Fruit fly (Drosophila melanogaster) whole organism, embryonic: ENCODE results near the gene CG13084.

Experiments
- Atf6 ChIP-seq: fragments of 200-800 bp; sonication (Bioruptor generic); IDR thresholded peaks from 2 replicates; pipeline ENCODE4 v1.3.6; 2022; ENCODE audit warnings: missing biosample characterization, missing genetic modification characterization
- Awh ChIP-seq: fragments of 200-800 bp; sonication (Bioruptor generic); IDR thresholded peaks from 2 replicates; pipeline ENCODE4, ENCODE4 v1.3.6; 2022; ENCODE audit warnings: missing biosample characterization, missing genetic modification characterization
- C15 ChIP-seq: fragments of 200-800 bp; sonication (Bioruptor generic); IDR thresholded peaks from 3 replicates; pipeline ENCODE4 v1.3.6; 2022; ENCODE audit warnings: missing biosample characterization, missing genetic modification characterization
- CG10462 ChIP-seq: fragments of 200-800 bp; sonication (Bioruptor generic); optimal IDR thresholded peaks from 2 replicates; lab custom pipeline; 2016; ENCODE audit warnings: missing biosample characterization, missing genetic modification characterization
- CG11085 ChIP-seq: fragments of 200-800 bp; sonication (Bioruptor generic); IDR thresholded peaks from 2 replicates; pipeline ENCODE4 v1.3.6; 2022; ENCODE audit warnings: missing biosample characterization, missing genetic modification characterization
- CG11695 ChIP-seq: fragments of 200-800 bp; sonication (Bioruptor generic); IDR thresholded peaks from 3 replicates; pipeline ENCODE4 v1.3.6; 2022; ENCODE audit warnings: missing biosample characterization, missing genetic modification characterization
- CG12104 ChIP-seq: fragments of 200-800 bp; sonication (Bioruptor generic); optimal IDR thresholded peaks from 3 replicates; lab custom pipeline; 2016; ENCODE audit warnings: missing biosample characterization, missing genetic modification characterization
- CG12236 ChIP-seq: fragments of 200-800 bp; sonication (Bioruptor generic); optimal IDR thresholded peaks from 2 replicates; lab custom pipeline; 2016; ENCODE audit warnings: missing biosample characterization, missing genetic modification characterization
- CG14710 ChIP-seq: fragments of 200-800 bp; sonication (Bioruptor generic); optimal IDR thresholded peaks from 3 replicates; lab custom pipeline; 2019; ENCODE audit warnings: missing biosample characterization, mild to moderate bottlenecking, missing genetic modification characterization, moderate library complexity
- CG14860 ChIP-seq: fragments of 200-800 bp; sonication (Bioruptor generic); IDR thresholded peaks from 3 replicates; pipeline ENCODE4 v1.3.6; 2022; ENCODE audit warnings: missing biosample characterization, missing genetic modification characterization; ENCODE audit not compliant: partially characterized antibody
- CG18619 ChIP-seq: fragments of 200-800 bp; sonication (Bioruptor generic); optimal IDR thresholded peaks from 3 replicates; lab custom pipeline; 2017; ENCODE audit warnings: missing biosample characterization, mild to moderate bottlenecking, missing genetic modification characterization
- CG18764 ChIP-seq: fragments of 200-800 bp; sonication (Bioruptor generic); optimal IDR thresholded peaks from 3 replicates; lab custom pipeline; 2016; ENCODE audit warnings: missing biosample characterization, missing genetic modification characterization
- CG2120 ChIP-seq: fragments of 200-800 bp; sonication (Bioruptor generic); optimal IDR thresholded peaks from 3 replicates; lab custom pipeline; 2016; ENCODE audit warnings: missing biosample characterization, missing genetic modification characterization
- CG31441 ChIP-seq: fragments of 200-800 bp; sonication (Bioruptor generic); IDR thresholded peaks from 2 replicates; pipeline ENCODE4 v1.3.6; 2022; ENCODE audit warnings: missing biosample characterization, missing genetic modification characterization
- CG32532 ChIP-seq: fragments of 200-800 bp; sonication (Bioruptor generic); IDR thresholded peaks from 2 replicates; pipeline ENCODE4 v1.3.6; 2022; ENCODE audit warnings: missing biosample characterization, missing genetic modification characterization
- CG3281 ChIP-seq: fragments of 200-800 bp; sonication (Bioruptor generic); optimal IDR thresholded peaks from 3 replicates; lab custom pipeline; 2017; ENCODE audit warnings: missing biosample characterization, mild to moderate bottlenecking, missing genetic modification characterization
- CG3726 ChIP-seq: fragments of 200-800 bp; sonication (Bioruptor generic); IDR thresholded peaks from 3 replicates; pipeline ENCODE4, ENCODE4 v1.3.6; 2022; ENCODE audit warnings: missing biosample characterization, missing genetic modification characterization
- CG42726 ChIP-seq: fragments of 200-800 bp; sonication (Bioruptor generic); IDR thresholded peaks from 2 replicates; pipeline ENCODE4 v1.3.6; 2022; ENCODE audit warnings: missing biosample characterization, missing genetic modification characterization; ENCODE audit not compliant: partially characterized antibody
- CG4854 ChIP-seq: fragments of 200-800 bp; sonication (Bioruptor generic); optimal IDR thresholded peaks from 2 replicates; lab custom pipeline; 2016; ENCODE audit warnings: missing biosample characterization, missing genetic modification characterization, inconsistent platforms
- CG8290 ChIP-seq, 3 experiments: fragments of 200-800 bp; sonication (Bioruptor generic); optimal IDR thresholded peaks; 2 replicates each; lab custom pipeline; 2016 to 2019; ENCODE audit warnings: missing biosample characterization in 3 of 3, missing genetic modification characterization in 3 of 3, mild to moderate bottlenecking in 2 of 3, moderate library complexity in 1 of 3
- CG9727 ChIP-seq: fragments of 200-800 bp; sonication (Bioruptor generic); optimal IDR thresholded peaks from 3 replicates; lab custom pipeline; 2017; ENCODE audit warnings: missing biosample characterization, mild to moderate bottlenecking, missing genetic modification characterization
- Dad ChIP-seq: fragments of 200-800 bp; sonication (Bioruptor generic); optimal IDR thresholded peaks from 3 replicates; lab custom pipeline; 2016; ENCODE audit warnings: missing biosample characterization, missing genetic modification characterization
- Dip3 ChIP-seq: fragments of 200-800 bp; sonication (Bioruptor generic); optimal IDR thresholded peaks from 3 replicates; lab custom pipeline; 2016; ENCODE audit warnings: missing biosample characterization, missing genetic modification characterization
- Dref ChIP-seq: fragments of 200-800 bp; sonication (Bioruptor generic); IDR thresholded peaks from 2 replicates; pipeline ENCODE4 v1.3.6; 2022; ENCODE audit warnings: missing biosample characterization, missing genetic modification characterization
- Gsc ChIP-seq: fragments of 200-800 bp; sonication (Bioruptor generic); IDR thresholded peaks from 2 replicates; pipeline ENCODE4 v1.3.6; 2022; ENCODE audit warnings: missing biosample characterization, missing genetic modification characterization
- Lhr ChIP-seq: fragments of 200-800 bp; sonication (Bioruptor generic); optimal IDR thresholded peaks from 3 replicates; lab custom pipeline; 2017; ENCODE audit warnings: mild to moderate bottlenecking, missing biosample characterization, missing genetic modification reagents, missing genetic modification characterization
- Myb ChIP-seq: fragments of 200-800 bp; sonication (Bioruptor generic); optimal IDR thresholded peaks from 2 replicates; lab custom pipeline; 2016; ENCODE audit warnings: missing biosample characterization, missing genetic modification characterization
- Rfx ChIP-seq: fragments of 200-800 bp; sonication (Bioruptor generic); IDR thresholded peaks from 2 replicates; pipeline ENCODE4 v1.3.6; 2022; ENCODE audit warnings: missing biosample characterization, missing genetic modification characterization
- Rx ChIP-seq: fragments of 200-800 bp; sonication (Bioruptor generic); IDR thresholded peaks from 2 replicates; pipeline ENCODE4 v1.3.6; 2022; ENCODE audit warnings: missing biosample characterization, missing genetic modification characterization
- Sin3A ChIP-seq: fragments of >200 bp; optimal IDR thresholded peaks from 2 replicates; lab custom pipeline; 2018
- Trl ChIP-seq, 3 experiments: fragments of >200 bp in 2 of 3; fragments of 200-800 bp in 1 of 3; sonication (Bioruptor generic) in 1 of 3; optimal IDR thresholded peaks; 2 replicates in 1 of 3; 3 replicates in 2 of 3; lab custom pipeline; 2016 to 2017; ENCODE audit warnings: missing biosample characterization in 1 of 3, missing genetic modification characterization in 1 of 3
- YL-1 ChIP-seq: fragments of 200-800 bp; sonication (Bioruptor generic); optimal IDR thresholded peaks from 3 replicates; lab custom pipeline; 2017; ENCODE audit warnings: missing biosample characterization, mild to moderate bottlenecking, missing genetic modification characterization
- ac ChIP-seq: fragments of 200-800 bp; sonication (Bioruptor generic); optimal IDR thresholded peaks from 3 replicates; lab custom pipeline; 2017; ENCODE audit warnings: missing biosample characterization, mild to moderate bottlenecking, missing genetic modification characterization
- al ChIP-seq: fragments of 200-800 bp; sonication (Bioruptor generic); IDR thresholded peaks from 2 replicates; pipeline ENCODE4 v1.3.6; 2022; ENCODE audit warnings: missing biosample characterization, missing genetic modification characterization
- da ChIP-seq: fragments of 200-800 bp; sonication (Bioruptor generic); optimal IDR thresholded peaks from 2 replicates; lab custom pipeline; 2016; ENCODE audit warnings: missing biosample characterization, missing genetic modification characterization
- disco-r ChIP-seq: fragments of 200-800 bp; sonication (Bioruptor generic); optimal IDR thresholded peaks from 2 replicates; lab custom pipeline; 2016; ENCODE audit warnings: missing biosample characterization, missing genetic modification characterization
- esg ChIP-seq: fragments of 200-800 bp; sonication (Bioruptor generic); conservative IDR thresholded peaks from 2 replicates; pipeline ENCODE4 v1.3.6; 2022; ENCODE audit warnings: missing biosample characterization, missing genetic modification characterization
- eve ChIP-seq, 2 experiments: fragments of >200 bp; optimal IDR thresholded peaks; 2 replicates each; lab custom pipeline; 2017; ENCODE audit warnings: missing biosample characterization in 2 of 2, missing genetic modification characterization in 2 of 2
- gce ChIP-seq: fragments of 200-800 bp; sonication (Bioruptor generic); IDR thresholded peaks from 3 replicates; pipeline ENCODE4 v1.3.6; 2022; ENCODE audit warnings: missing biosample characterization, missing genetic modification characterization
- gfzf ChIP-seq: fragments of 200-800 bp; sonication (Bioruptor generic); optimal IDR thresholded peaks from 2 replicates; lab custom pipeline; 2016; ENCODE audit warnings: missing biosample characterization, mild to moderate bottlenecking, missing genetic modification characterization, moderate library complexity
- h ChIP-seq: fragments of >200 bp; optimal IDR thresholded peaks from 2 replicates; lab custom pipeline; 2017
- kni ChIP-seq: fragments of 200-800 bp; sonication (Bioruptor generic); optimal IDR thresholded peaks from 3 replicates; lab custom pipeline; 2017; ENCODE audit warnings: mild to moderate bottlenecking, missing biosample characterization, missing genetic modification reagents, missing genetic modification characterization
- luna ChIP-seq: fragments of 200-800 bp; sonication (Bioruptor generic); optimal IDR thresholded peaks from 2 replicates; lab custom pipeline; 2016; ENCODE audit warnings: missing biosample characterization, missing genetic modification characterization
- peb ChIP-seq: fragments of 200-800 bp; sonication (Bioruptor generic); IDR thresholded peaks from 2 replicates; pipeline ENCODE4 v1.3.6; 2022; ENCODE audit warnings: missing biosample characterization, missing genetic modification characterization
- ranshi ChIP-seq: fragments of 200-800 bp; sonication (Bioruptor generic); IDR thresholded peaks from 2 replicates; pipeline ENCODE4 v1.3.6; 2022; ENCODE audit warnings: missing biosample characterization, missing genetic modification characterization
- sug ChIP-seq: fragments of 200-800 bp; optimal IDR thresholded peaks from 2 replicates; lab custom pipeline; 2019; ENCODE audit warnings: missing biosample characterization, mild to moderate bottlenecking, missing genetic modification characterization, moderate library complexity
- toy ChIP-seq: fragments of 200-800 bp; sonication (Bioruptor generic); IDR thresholded peaks from 2 replicates; pipeline ENCODE4 v1.3.6; 2022; ENCODE audit warnings: missing biosample characterization, missing genetic modification characterization
- ttk ChIP-seq: fragments of 200-800 bp; sonication (Bioruptor generic); IDR thresholded peaks from 2 replicates; pipeline ENCODE4 v2.1.2; 2022; ENCODE audit warnings: missing biosample characterization, missing genetic modification characterization
- vvl ChIP-seq: fragments of 200-800 bp; sonication (Bioruptor generic); IDR thresholded peaks from 2 replicates; pipeline ENCODE4 v1.3.6; 2022; ENCODE audit warnings: missing biosample characterization, missing genetic modification characterization
- zf30C ChIP-seq: fragments of 200-800 bp; sonication (Bioruptor generic); optimal IDR thresholded peaks from 3 replicates; lab custom pipeline; 2018; ENCODE audit warnings: missing biosample characterization, mild to moderate bottlenecking, missing genetic modification characterization

Gene CG13084

dm6 chr2L:19492934-19493686, 8.4 kb downstream of the CG13084 start, which contains the start of the genes swm and Ctu2 (continued):
- TF ChIP-seq CG3281 (GFP tag; lab: Kevin White, UChicago), result peak; percentile 73
- TF ChIP-seq ac, result no peak
- peak; percentile 36 for TF ChIP-seq CG12104
- peak; percentile 56; the same call in 1 of the 2 replicates for TF ChIP-seq al
- 0 out of 2 replicates have a peak, but pooled peaks have one; percentile 11 for TF ChIP-seq CG42726 (GFP tag; lab: Robert Waterston, UW)
- TF ChIP-seq Dip3 (GFP tag; lab: Kevin White, UChicago), result no peak
- TF ChIP-seq CG3726 (GFP tag; lab: Robert Waterston, UW), result no peak
- peak; percentile 34 for TF ChIP-seq CG8290 (GFP tag; optimal IDR thresholded peaks at IDR 0.05; lab: Kevin White, UChicago)
- peak in 1 of 2 experiments; percentile 29 for TF ChIP-seq CG8290 (tag; optimal IDR thresholded peaks at IDR 0.05; lab: Kevin White, UChicago)
- TF ChIP-seq kni (GFP tag; lab: Kevin White, UChicago), result no peak
- TF ChIP-seq Rfx (GFP tag; lab: Robert Waterston, UW), result peak; percentile 76
- peak; percentile 54 for TF ChIP-seq vvl (GFP tag; lab: Robert Waterston, UW)
- TF ChIP-seq Atf6, result no peak; the same call in 1 of the 2 replicates
- 0 out of 2 replicates have a peak, but pooled peaks have one; percentile 50 for TF ChIP-seq CG11085 (GFP tag; lab: Robert Waterston, UW)
- no peak for TF ChIP-seq da (GFP tag; lab: Kevin White, UChicago)
- TF ChIP-seq esg (GFP tag; lab: Robert Waterston, UW), result peak; percentile 31; the same call in 1 of the 2 replicates
- no peak for TF ChIP-seq Myb (GFP tag; lab: Kevin White, UChicago)
- TF ChIP-seq CG14860 (GFP tag; lab: Robert Waterston, UW), result peak; percentile 64; the same call in 1 of the 3 replicates
- no peak for TF ChIP-seq ttk (GFP tag; lab: Robert Waterston, UW)
- peak; percentile 81 for TF ChIP-seq Dref
- no peak for TF ChIP-seq CG18764 (GFP tag; lab: Kevin White, UChicago)
- TF ChIP-seq YL-1 (GFP tag; lab: Kevin White, UChicago), result peak; percentile 93
- TF ChIP-seq CG32532 (GFP tag; lab: Robert Waterston, UW), result peak; percentile 70
- no peak for TF ChIP-seq Trl (optimal IDR thresholded peaks at IDR 0.05; lab: Kevin White, UChicago)
- no peak for TF ChIP-seq Trl (GFP tag; optimal IDR thresholded peaks at IDR 0.05; lab: Kevin White, UChicago)
- TF ChIP-seq CG12236 (GFP tag; lab: Kevin White, UChicago), result no peak
- TF ChIP-seq ranshi (GFP tag; lab: Robert Waterston, UW), result peak; percentile 30; the same call in 1 of the 2 replicates
- no peak for TF ChIP-seq Awh (GFP tag; lab: Robert Waterston, UW)
- TF ChIP-seq Rx (GFP tag; lab: Robert Waterston, UW), result peak; percentile 18; the same call in 1 of the 2 replicates
- no peak for TF ChIP-seq CG4854 (GFP tag; lab: Kevin White, UChicago)
- no peak for TF ChIP-seq luna (GFP tag; lab: Kevin White, UChicago)
- TF ChIP-seq gce (GFP tag; lab: Robert Waterston, UW), result no peak
- peak; percentile 66 for TF ChIP-seq Sin3A (lab: Kevin White, UChicago)
- TF ChIP-seq eve (GFP tag; optimal IDR thresholded peaks at IDR 0.05; lab: Kevin White, UChicago), result no peak
- TF ChIP-seq toy, result no peak
- TF ChIP-seq CG10462 (GFP tag; lab: Kevin White, UChicago), result no peak
- TF ChIP-seq Gsc (GFP tag; lab: Robert Waterston, UW), result no peak
- no peak for TF ChIP-seq Dad (GFP tag; lab: Kevin White, UChicago)
- TF ChIP-seq C15 (GFP tag; lab: Robert Waterston, UW), result 0 out of 3 replicates have a peak, but pooled peaks have one; percentile 7
- TF ChIP-seq zf30C, result no peak
- TF ChIP-seq h (lab: Kevin White, UChicago), result no peak
- TF ChIP-seq peb (GFP tag; lab: Robert Waterston, UW), result no peak
- no peak for TF ChIP-seq disco-r (GFP tag; lab: Kevin White, UChicago)
- TF ChIP-seq CG18619 (GFP tag; lab: Kevin White, UChicago), result peak; percentile 60
- TF ChIP-seq CG11695 (GFP tag; lab: Robert Waterston, UW), result peak; percentile 64; the same call in 2 of the 3 replicates
- TF ChIP-seq Lhr (GFP tag; lab: Kevin White, UChicago), result no peak
- TF ChIP-seq sug (tag; lab: Kevin White, UChicago), result peak; percentile 85
- TF ChIP-seq gfzf (GFP tag; lab: Kevin White, UChicago), result no peak
- peak; percentile 82 for TF ChIP-seq CG14710 (tag; lab: Kevin White, UChicago)
- no peak; the same call in 1 of the 2 replicates for TF ChIP-seq CG31441
- peak; percentile 71 for TF ChIP-seq CG9727 (GFP tag; lab: Kevin White, UChicago)
- peak; percentile 47 for TF ChIP-seq CG2120 (GFP tag; lab: Kevin White, UChicago)
